Fruit fly (Drosophila melanogaster) whole organism, embryonic: ENCODE results near the gene CG13482.

Experiments
- Bdp1 ChIP-seq: fragments of 200-800 bp; sonication (Bioruptor generic); optimal IDR thresholded peaks from 3 replicates; lab custom pipeline; 2016; ENCODE audit warnings: missing biosample characterization, missing genetic modification characterization
- CG10274 ChIP-seq: fragments of 200-800 bp; sonication (Bioruptor generic); optimal IDR thresholded peaks from 3 replicates; lab custom pipeline; 2017; ENCODE audit warnings: missing biosample characterization, mild to moderate bottlenecking, missing genetic modification characterization
- CG10431 ChIP-seq: fragments of 200-800 bp; sonication (Bioruptor generic); optimal IDR thresholded peaks from 3 replicates; lab custom pipeline; 2018; ENCODE audit warnings: missing biosample characterization, mild to moderate bottlenecking, missing genetic modification characterization
- CG10979 ChIP-seq: fragments of 200-800 bp; sonication (Bioruptor generic); optimal IDR thresholded peaks from 2 replicates; lab custom pipeline; 2018; ENCODE audit warnings: missing biosample characterization, mild to moderate bottlenecking, missing genetic modification characterization, moderate library complexity
- CG12391 ChIP-seq: fragments of 200-800 bp; sonication (Bioruptor generic); optimal IDR thresholded peaks from 3 replicates; lab custom pipeline; 2018; ENCODE audit warnings: missing biosample characterization, mild to moderate bottlenecking, missing genetic modification characterization, moderate library complexity
- CG12659 ChIP-seq: fragments of 200-800 bp; sonication (Bioruptor generic); optimal IDR thresholded peaks from 3 replicates; lab custom pipeline; 2017; ENCODE audit warnings: mild to moderate bottlenecking, missing biosample characterization, missing genetic modification reagents, missing genetic modification characterization
- CG12942 ChIP-seq: fragments of 200-800 bp; sonication (Bioruptor generic); optimal IDR thresholded peaks from 3 replicates; lab custom pipeline; 2016; ENCODE audit warnings: missing biosample characterization, missing genetic modification characterization
- CG13424 ChIP-seq: fragments of 200-800 bp; sonication (Bioruptor generic); optimal IDR thresholded peaks from 2 replicates; lab custom pipeline; 2019; ENCODE audit warnings: missing biosample characterization, mild to moderate bottlenecking, missing genetic modification characterization, moderate library complexity
- CG1602 ChIP-seq: fragments of 200-800 bp; sonication (Bioruptor generic); optimal IDR thresholded peaks from 3 replicates; lab custom pipeline; 2016; ENCODE audit warnings: missing biosample characterization, missing genetic modification characterization
- CG17361 ChIP-seq: fragments of 200-800 bp; sonication (Bioruptor generic); IDR thresholded peaks from 3 replicates; pipeline ENCODE4 v1.3.6; 2022; ENCODE audit warnings: missing biosample characterization, missing genetic modification characterization
- CG2116 ChIP-seq: fragments of 200-800 bp; sonication (Bioruptor generic); optimal IDR thresholded peaks from 3 replicates; lab custom pipeline; 2018; ENCODE audit warnings: missing biosample characterization, mild to moderate bottlenecking, missing genetic modification characterization
- CG2120 ChIP-seq: fragments of 200-800 bp; sonication (Bioruptor generic); optimal IDR thresholded peaks from 3 replicates; lab custom pipeline; 2016; ENCODE audit warnings: missing biosample characterization, missing genetic modification characterization
- CG2678 ChIP-seq: fragments of 200-800 bp; sonication (Bioruptor generic); optimal IDR thresholded peaks from 3 replicates; lab custom pipeline; 2019; ENCODE audit warnings: missing biosample characterization, mild to moderate bottlenecking, missing genetic modification characterization, moderate library complexity
- CG2712 ChIP-seq: fragments of 200-800 bp; optimal IDR thresholded peaks from 3 replicates; lab custom pipeline; 2019; ENCODE audit warnings: missing biosample characterization, mild to moderate bottlenecking, missing genetic modification characterization, moderate library complexity
- CG2875 ChIP-seq: fragments of 200-800 bp; sonication (Bioruptor generic); optimal IDR thresholded peaks from 2 replicates; lab custom pipeline; 2017; ENCODE audit warnings: missing biosample characterization, mild to moderate bottlenecking, missing genetic modification characterization, missing genetic modification reagents
- CG30403 ChIP-seq: fragments of 200-800 bp; sonication (Bioruptor generic); optimal IDR thresholded peaks from 3 replicates; lab custom pipeline; 2016; ENCODE audit warnings: missing biosample characterization, missing genetic modification characterization
- CG3281 ChIP-seq: fragments of 200-800 bp; sonication (Bioruptor generic); optimal IDR thresholded peaks from 3 replicates; lab custom pipeline; 2017; ENCODE audit warnings: missing biosample characterization, mild to moderate bottlenecking, missing genetic modification characterization
- CG3407 ChIP-seq: fragments of 200-800 bp; sonication (Bioruptor generic); optimal IDR thresholded peaks from 2 replicates; lab custom pipeline; 2018; ENCODE audit warnings: missing biosample characterization, mild to moderate bottlenecking, missing genetic modification characterization
- CG7556 ChIP-seq: fragments of 200-800 bp; sonication (Bioruptor generic); optimal IDR thresholded peaks from 2 replicates; lab custom pipeline; 2017; ENCODE audit warnings: missing biosample characterization, mild to moderate bottlenecking, missing genetic modification characterization
- CG8281 ChIP-seq: fragments of 200-800 bp; sonication (Bioruptor generic); optimal IDR thresholded peaks from 2 replicates; lab custom pipeline; 2018; ENCODE audit warnings: missing biosample characterization, mild to moderate bottlenecking, missing genetic modification characterization, moderate library complexity
- CG8388 ChIP-seq: fragments of 200-800 bp; sonication (Bioruptor generic); optimal IDR thresholded peaks from 2 replicates; lab custom pipeline; 2019; ENCODE audit warnings: missing biosample characterization, mild to moderate bottlenecking, missing genetic modification characterization, moderate library complexity
- CG8924 ChIP-seq: fragments of 200-800 bp; optimal IDR thresholded peaks from 3 replicates; lab custom pipeline; 2019; ENCODE audit warnings: missing biosample characterization, mild to moderate bottlenecking, missing genetic modification characterization, moderate library complexity
- CG9932 ChIP-seq: fragments of 200-800 bp; sonication (Bioruptor generic); IDR thresholded peaks from 2 replicates; pipeline ENCODE4 v1.3.6; 2022; ENCODE audit warnings: missing biosample characterization, missing genetic modification characterization
- D ChIP-seq, 2 experiments: fragments of 200-800 bp in 1 of 2; fragments of >200 bp in 1 of 2; sonication (Bioruptor generic) in 1 of 2; optimal IDR thresholded peaks; 2 replicates in 1 of 2; 3 replicates in 1 of 2; lab custom pipeline; 2017; ENCODE audit warnings: mild to moderate bottlenecking in 1 of 2, missing biosample characterization in 1 of 2, missing genetic modification characterization in 1 of 2, missing genetic modification reagents in 1 of 2
- Oli ChIP-seq: fragments of 200-800 bp; sonication (Bioruptor generic); optimal IDR thresholded peaks from 2 replicates; lab custom pipeline; 2018; ENCODE audit warnings: missing biosample characterization, mild to moderate bottlenecking, missing genetic modification characterization, moderate library complexity
- Opbp ChIP-seq: fragments of 200-800 bp; sonication (Bioruptor generic); IDR thresholded peaks from 3 replicates; pipeline ENCODE4 v1.3.6; 2022; ENCODE audit warnings: missing biosample characterization, missing genetic modification characterization; ENCODE audit not compliant: partially characterized antibody
- Poxn ChIP-seq: fragments of 200-800 bp; sonication (Bioruptor generic); IDR thresholded peaks from 2 replicates; pipeline ENCODE4 v1.3.6; 2022; ENCODE audit warnings: missing biosample characterization, missing genetic modification characterization
- Side ChIP-seq: fragments of 200-800 bp; sonication (Bioruptor generic); optimal IDR thresholded peaks from 2 replicates; lab custom pipeline; 2016; ENCODE audit warnings: missing biosample characterization, missing genetic modification characterization
- Sox102F ChIP-seq: fragments of 200-800 bp; sonication (Bioruptor generic); optimal IDR thresholded peaks from 2 replicates; lab custom pipeline; 2018; ENCODE audit warnings: missing biosample characterization, mild to moderate bottlenecking, missing genetic modification characterization, moderate library complexity
- bcd ChIP-seq: fragments of 200-800 bp; sonication (Bioruptor generic); optimal IDR thresholded peaks from 2 replicates; lab custom pipeline; 2017; ENCODE audit warnings: missing biosample characterization, mild to moderate bottlenecking, missing genetic modification characterization
- cwo ChIP-seq: fragments of 200-800 bp; sonication (Bioruptor generic); optimal IDR thresholded peaks from 3 replicates; lab custom pipeline; 2017; ENCODE audit warnings: missing biosample characterization, missing genetic modification characterization, mild to moderate bottlenecking, moderate library complexity, missing genetic modification reagents
- dmrt99B ChIP-seq: fragments of 200-800 bp; sonication (Bioruptor generic); optimal IDR thresholded peaks from 2 replicates; lab custom pipeline; 2018; ENCODE audit warnings: missing biosample characterization, mild to moderate bottlenecking, missing genetic modification characterization, moderate library complexity
- dpn ChIP-seq, 2 experiments: fragments of 200-800 bp; sonication (Bioruptor generic); optimal IDR thresholded peaks; 3 replicates each; lab custom pipeline; 2016; ENCODE audit warnings: missing biosample characterization in 2 of 2, missing genetic modification characterization in 2 of 2
- ewg ChIP-seq: fragments of 200-800 bp; sonication (Bioruptor generic); optimal IDR thresholded peaks from 3 replicates; lab custom pipeline; 2017; ENCODE audit warnings: mild to moderate bottlenecking, missing biosample characterization, missing genetic modification reagents, missing genetic modification characterization
- fd3F ChIP-seq: fragments of 200-800 bp; sonication (Bioruptor generic); optimal IDR thresholded peaks from 2 replicates; lab custom pipeline; 2018; ENCODE audit warnings: missing biosample characterization, mild to moderate bottlenecking, missing genetic modification characterization, moderate library complexity
- fd64A ChIP-seq: fragments of 200-800 bp; sonication (Bioruptor generic); optimal IDR thresholded peaks from 3 replicates; lab custom pipeline; 2018; ENCODE audit warnings: missing biosample characterization, mild to moderate bottlenecking, missing genetic modification characterization
- fu2 ChIP-seq: fragments of 200-800 bp; sonication (Bioruptor generic); optimal IDR thresholded peaks from 2 replicates; lab custom pipeline; 2016; ENCODE audit warnings: missing biosample characterization, missing genetic modification characterization
- gfzf ChIP-seq: fragments of 200-800 bp; sonication (Bioruptor generic); optimal IDR thresholded peaks from 2 replicates; lab custom pipeline; 2016; ENCODE audit warnings: missing biosample characterization, mild to moderate bottlenecking, missing genetic modification characterization, moderate library complexity
- grau ChIP-seq: fragments of 200-800 bp; optimal IDR thresholded peaks from 3 replicates; lab custom pipeline; 2019; ENCODE audit warnings: missing biosample characterization, mild to moderate bottlenecking, missing genetic modification characterization, moderate library complexity
- gsb-n ChIP-seq: fragments of 200-800 bp; sonication (Bioruptor generic); optimal IDR thresholded peaks from 3 replicates; lab custom pipeline; 2018; ENCODE audit warnings: missing biosample characterization, mild to moderate bottlenecking, missing genetic modification characterization
- lab ChIP-seq: fragments of 200-800 bp; sonication (Bioruptor generic); optimal IDR thresholded peaks from 3 replicates; lab custom pipeline; 2017; ENCODE audit warnings: missing biosample characterization, missing genetic modification characterization, mild to moderate bottlenecking, moderate library complexity, missing genetic modification reagents
- pros ChIP-seq: fragments of 200-800 bp; sonication (Bioruptor generic); optimal IDR thresholded peaks from 3 replicates; lab custom pipeline; 2019; ENCODE audit warnings: missing biosample characterization, mild to moderate bottlenecking, missing genetic modification characterization, moderate library complexity
- sc ChIP-seq, 3 experiments: fragments of >200 bp in 2 of 3; fragments of 200-800 bp in 1 of 3; sonication (Bioruptor generic) in 1 of 3; optimal IDR thresholded peaks; 2 replicates in 2 of 3; 3 replicates in 1 of 3; lab custom pipeline; 2017; ENCODE audit warnings: mild to moderate bottlenecking in 1 of 3, missing biosample characterization in 1 of 3, missing genetic modification characterization in 1 of 3, missing genetic modification reagents in 1 of 3
- sd ChIP-seq: fragments of 200-800 bp; sonication (Bioruptor generic); optimal IDR thresholded peaks from 3 replicates; lab custom pipeline; 2018; ENCODE audit warnings: missing biosample characterization, mild to moderate bottlenecking, missing genetic modification characterization, moderate library complexity
- sisA ChIP-seq: fragments of 200-800 bp; sonication (Bioruptor generic); IDR thresholded peaks from 2 replicates; pipeline ENCODE4 v1.3.6; 2022; ENCODE audit warnings: missing biosample characterization, missing genetic modification characterization
- sqz ChIP-seq: fragments of 200-800 bp; sonication (Bioruptor generic); optimal IDR thresholded peaks from 3 replicates; lab custom pipeline; 2018; ENCODE audit warnings: missing biosample characterization, mild to moderate bottlenecking, missing genetic modification characterization
- trem ChIP-seq: fragments of 200-800 bp; optimal IDR thresholded peaks from 3 replicates; lab custom pipeline; 2019; ENCODE audit warnings: missing biosample characterization, mild to moderate bottlenecking, missing genetic modification characterization, moderate library complexity
- usp ChIP-seq: fragments of >200 bp; optimal IDR thresholded peaks from 2 replicates; lab custom pipeline; 2017; ENCODE audit warnings: missing biosample characterization, missing genetic modification characterization

CG13482 gene

dm6 chr3L:14328437-14328836, 709 bp upstream of the CG13482 start:
- TF ChIP-seq fu2 (no peak), CG1602 (GFP tag; lab: Kevin White, UChicago) (peak; percentile 48), fd3F (GFP tag; lab: Kevin White, UChicago) (no peak), CG3281 (GFP tag; lab: Kevin White, UChicago) (peak; percentile 28), CG10431 (GFP tag; lab: Kevin White, UChicago) (no peak), Sox102F (peak; percentile 56), CG9932 (GFP tag; lab: Robert Waterston, UW) (no peak), CG10979 (tag; lab: Kevin White, UChicago) (peak; percentile 45), CG12659 (GFP tag; lab: Kevin White, UChicago) (peak; percentile 40), CG8281 (tag; lab: Kevin White, UChicago) (peak; percentile 30), CG2875 (peak; percentile 9), gsb-n (tag; lab: Kevin White, UChicago) (no peak), gfzf (no peak), fd64A (GFP tag; lab: Kevin White, UChicago) (no peak), CG2678 (tag; lab: Kevin White, UChicago) (peak; percentile 62), Poxn (GFP tag; lab: Robert Waterston, UW) (peak; percentile 18; the same call in 1 of the 2 replicates), grau (tag; lab: Kevin White, UChicago) (peak; percentile 64), lab (GFP tag; lab: Kevin White, UChicago) (peak; percentile 31), usp (GFP tag; lab: Kevin White, UChicago) (no peak), dpn (GFP tag; optimal IDR thresholded peaks at IDR 0.05; lab: Kevin White, UChicago) (peak in 1 of 2 experiments; percentile 9), CG2116 (GFP tag; lab: Kevin White, UChicago) (no peak), Opbp (GFP tag; lab: Robert Waterston, UW) (no peak), CG2120 (GFP tag; lab: Kevin White, UChicago) (peak; percentile 50), sisA (GFP tag; lab: Robert Waterston, UW) (peak; percentile 28; the same call in 1 of the 2 replicates), CG13424 (tag; lab: Kevin White, UChicago) (peak; percentile 58), cwo (peak; percentile 9), CG8388 (peak; percentile 25), D (optimal IDR thresholded peaks at IDR 0.05; lab: Kevin White, UChicago) (no peak), D (GFP tag; optimal IDR thresholded peaks at IDR 0.05; lab: Kevin White, UChicago) (peak; percentile 31), CG3407 (GFP tag; lab: Kevin White, UChicago) (peak; percentile 28), CG17361 (no peak; the same call in 1 of the 3 replicates), CG8924 (tag; lab: Kevin White, UChicago) (peak; percentile 48), Bdp1 (GFP tag; lab: Kevin White, UChicago) (no peak), bcd (GFP tag; lab: Kevin White, UChicago) (peak; percentile 23), sd (no peak), CG10274 (GFP tag; lab: Kevin White, UChicago) (no peak), pros (GFP tag; lab: Kevin White, UChicago) (no peak), Oli (tag; lab: Kevin White, UChicago) (peak; percentile 65), CG12391 (tag; lab: Kevin White, UChicago) (peak; percentile 49), dmrt99B (tag; lab: Kevin White, UChicago) (peak; percentile 61), trem (tag; lab: Kevin White, UChicago) (no peak), CG7556 (peak; percentile 74), CG12942 (GFP tag; lab: Kevin White, UChicago) (peak; percentile 5), ewg (peak; percentile 30), CG30403 (GFP tag; lab: Kevin White, UChicago) (peak; percentile 63), CG2712 (peak; percentile 39), sc (optimal IDR thresholded peaks at IDR 0.05; lab: Kevin White, UChicago) (no peak), sc (GFP tag; optimal IDR thresholded peaks at IDR 0.05; lab: Kevin White, UChicago) (peak; percentile 18), sqz (GFP tag; lab: Kevin White, UChicago) (peak; percentile 82), Side (GFP tag; lab: Kevin White, UChicago) (no peak)
